Worm (Caenorhabditis elegans) whole organism, young adult: ENCODE data around the gene C33C12.1.
A peak's percentile ranks its signal among the peaks of the same experiment; 100 is the strongest.

Experiments
- B0019.2 ChIP-seq: fragments of 200-800 bp; sonication (Bioruptor generic); conservative IDR thresholded peaks from 2 replicates; pipeline ENCODE4 v1.3.6; 2022; ENCODE audit warnings: missing genetic modification reagents, missing genetic modification characterization, missing compliant biosample characterization
- B0035.1 ChIP-seq: sonication (generic microtip); optimal IDR thresholded peaks from 2 replicates; lab custom pipeline; 2016; ENCODE audit warnings: missing genetic modification characterization, mild to moderate bottlenecking, missing compliant biosample characterization, missing genotype, missing genetic modification reagents
- D2030.7 ChIP-seq: fragments of 200-800 bp; sonication (Bioruptor generic); IDR thresholded peaks from 2 replicates; pipeline ENCODE4 v1.3.6; 2022; ENCODE audit warnings: missing genetic modification reagents, missing genetic modification characterization, missing compliant biosample characterization
- F23B12.7 ChIP-seq: sonication (generic microtip); optimal IDR thresholded peaks from 2 replicates; lab custom pipeline; 2017; ENCODE audit warnings: missing genetic modification characterization, mild to moderate bottlenecking, missing compliant biosample characterization, antibody characterized with exemption, moderate library complexity; ENCODE audit not compliant: insufficient read depth
- F33H1.4 ChIP-seq: fragments of 200-800 bp; sonication (Bioruptor generic); IDR thresholded peaks from 2 replicates; pipeline ENCODE4 v1.3.6; 2022; ENCODE audit warnings: missing genetic modification reagents, missing genetic modification characterization, missing compliant biosample characterization
- Y53G8AR.9 ChIP-seq: fragments of 200-800 bp; sonication (Bioruptor generic); conservative IDR thresholded peaks from 2 replicates; pipeline ENCODE4 v1.3.6; 2022; ENCODE audit warnings: missing genetic modification reagents, missing genetic modification characterization, missing compliant biosample characterization
- Y56A3A.18 ChIP-seq: fragments of 200-800 bp; sonication (Bioruptor generic); IDR thresholded peaks from 2 replicates; pipeline ENCODE4 v1.3.6; 2022; ENCODE audit warnings: missing genetic modification reagents, missing genetic modification characterization, missing compliant biosample characterization
- akir-1 ChIP-seq: fragments of 200-800 bp; sonication (Bioruptor generic); optimal IDR thresholded peaks from 2 replicates; lab custom pipeline; 2018; ENCODE audit warnings: mild to moderate bottlenecking, missing genetic modification characterization, moderate library complexity, missing compliant biosample characterization
- atf-7 ChIP-seq: sonication (generic microtip); optimal IDR thresholded peaks from 2 replicates; lab custom pipeline; 2017; ENCODE audit warnings: mild to moderate bottlenecking, missing genetic modification characterization, missing compliant biosample characterization
- attf-5 ChIP-seq: fragments of 200-800 bp; sonication (Bioruptor generic); optimal IDR thresholded peaks from 2 replicates; lab custom pipeline; 2018; ENCODE audit warnings: mild to moderate bottlenecking, missing genetic modification characterization, missing compliant biosample characterization
- cebp-1 ChIP-seq, 2 experiments: fragments of 200-800 bp in 1 of 2; sonication (Bioruptor generic) in 1 of 2; sonication (generic microtip) in 1 of 2; IDR thresholded peaks in 1 of 2; optimal IDR thresholded peaks in 1 of 2; 2 replicates each; pipeline versions ENCODE4 v1.3.6 to Lab custom; 2017 to 2022; ENCODE audit warnings: missing compliant biosample characterization in 2 of 2, missing genetic modification characterization in 2 of 2, mild to moderate bottlenecking in 1 of 2, missing genetic modification reagents in 1 of 2, moderate library complexity in 1 of 2
- ceh-27 ChIP-seq: fragments of 200-800 bp; sonication (Bioruptor generic); optimal IDR thresholded peaks from 2 replicates; lab custom pipeline; 2018; ENCODE audit warnings: mild to moderate bottlenecking, missing genetic modification characterization, moderate library complexity, missing compliant biosample characterization
- ceh-58 ChIP-seq: fragments of 200-800 bp; sonication (Bioruptor generic); IDR thresholded peaks from 2 replicates; pipeline ENCODE4 v1.3.6; 2022; ENCODE audit warnings: missing genetic modification characterization, missing compliant biosample characterization
- die-1 ChIP-seq: sonication (generic microtip); optimal IDR thresholded peaks from 2 replicates; lab custom pipeline; 2016; ENCODE audit warnings: missing genotype, mild to moderate bottlenecking, missing genetic modification characterization, missing compliant biosample characterization
- dpl-1 ChIP-seq: fragments of 150-350 bp; optimal IDR thresholded peaks from 2 replicates; lab custom pipeline; 2014; ENCODE audit warnings: missing biosample characterization, missing genetic modification reagents, missing genetic modification characterization
- efl-1 ChIP-seq: fragments of 150-350 bp; optimal IDR thresholded peaks from 2 replicates; lab custom pipeline; 2014; ENCODE audit warnings: missing biosample characterization, missing genetic modification reagents, missing genetic modification characterization
- egl-44 ChIP-seq: fragments of 200-800 bp; sonication (Bioruptor generic); IDR thresholded peaks from 2 replicates; pipeline ENCODE4 v1.3.6; 2022; ENCODE audit warnings: missing genetic modification reagents, missing genetic modification characterization, missing compliant biosample characterization
- egrh-3 ChIP-seq: fragments of 200-800 bp; sonication (Bioruptor generic); IDR thresholded peaks from 2 replicates; pipeline ENCODE4 v1.3.6; 2022; ENCODE audit warnings: missing genetic modification reagents, missing genetic modification characterization, missing compliant biosample characterization
- ekl-4 ChIP-seq: fragments of 200-800 bp; sonication (Bioruptor generic); IDR thresholded peaks from 2 replicates; pipeline ENCODE4 v1.3.6; 2022; ENCODE audit warnings: missing genetic modification reagents, missing genetic modification characterization, missing compliant biosample characterization
- hmg-1.2 ChIP-seq: fragments of 200-800 bp; sonication (Bioruptor generic); IDR thresholded peaks from 2 replicates; pipeline ENCODE4 v1.3.6; 2022; ENCODE audit warnings: missing genetic modification reagents, missing genetic modification characterization, missing compliant biosample characterization
- let-526 ChIP-seq: fragments of 200-800 bp; sonication (Bioruptor generic); IDR thresholded peaks from 2 replicates; pipeline ENCODE4 v1.3.6; 2022; ENCODE audit warnings: missing genetic modification reagents, missing genetic modification characterization, missing compliant biosample characterization
- lin-26 ChIP-seq: fragments of 200-800 bp; sonication (Bioruptor generic); IDR thresholded peaks from 2 replicates; pipeline ENCODE4 v1.3.6; 2022; ENCODE audit warnings: missing genetic modification reagents, missing genetic modification characterization, missing compliant biosample characterization
- lin-35 ChIP-seq, 3 experiments: fragments of 150-350 bp in 2 of 3; sonication (generic microtip) in 1 of 3; optimal IDR thresholded peaks; 2 replicates each; lab custom pipeline; 2014 to 2018; ENCODE audit warnings: missing biosample characterization in 3 of 3, missing genetic modification characterization in 3 of 3, missing genetic modification reagents in 3 of 3
- lin-40 ChIP-seq: sonication (generic microtip); optimal IDR thresholded peaks from 2 replicates; lab custom pipeline; 2016; ENCODE audit warnings: missing genetic modification characterization, mild to moderate bottlenecking, missing compliant biosample characterization, missing genotype, missing genetic modification reagents
- madf-10 ChIP-seq: sonication (generic microtip); optimal IDR thresholded peaks from 2 replicates; lab custom pipeline; 2016; ENCODE audit warnings: mild to moderate bottlenecking, missing genetic modification characterization, missing compliant biosample characterization
- madf-8 ChIP-seq: fragments of 200-800 bp; sonication (Bioruptor generic); conservative IDR thresholded peaks from 2 replicates; pipeline ENCODE4 v1.3.6; 2022; ENCODE audit warnings: missing genetic modification reagents, missing genetic modification characterization, missing compliant biosample characterization
- mcd-1 ChIP-seq: fragments of 200-800 bp; sonication (Bioruptor generic); IDR thresholded peaks from 2 replicates; pipeline ENCODE4 v1.3.6; 2022; ENCODE audit warnings: missing genetic modification reagents, missing genetic modification characterization, missing compliant biosample characterization
- mel-28 ChIP-seq: sonication (generic microtip); optimal IDR thresholded peaks from 2 replicates; lab custom pipeline; 2016; ENCODE audit warnings: borderline replicate concordance, mild to moderate bottlenecking, missing genetic modification characterization, missing compliant biosample characterization
- nhr-120 ChIP-seq: fragments of 200-800 bp; sonication (Bioruptor generic); IDR thresholded peaks from 2 replicates; pipeline ENCODE4 v1.3.6; 2022; ENCODE audit warnings: missing genetic modification characterization, missing compliant biosample characterization
- nhr-179 ChIP-seq: sonication (generic microtip); optimal IDR thresholded peaks from 2 replicates; lab custom pipeline; 2016; ENCODE audit warnings: mild to moderate bottlenecking, missing genetic modification characterization, missing compliant biosample characterization
- nhr-80 ChIP-seq: sonication (generic microtip); optimal IDR thresholded peaks from 2 replicates; lab custom pipeline; 2016; ENCODE audit warnings: missing genetic modification characterization, missing compliant biosample characterization
- nhr-90 ChIP-seq: sonication (generic microtip); optimal IDR thresholded peaks from 2 replicates; lab custom pipeline; 2016; ENCODE audit warnings: missing genotype, mild to moderate bottlenecking, missing genetic modification characterization, missing compliant biosample characterization
- repo-1 ChIP-seq: sonication (generic microtip); optimal IDR thresholded peaks from 2 replicates; lab custom pipeline; 2017; ENCODE audit warnings: mild to moderate bottlenecking, missing genetic modification characterization, missing compliant biosample characterization
- rpc-1 ChIP-seq, 2 experiments: fragments of 150-350 bp in 1 of 2; sonication (generic microtip) in 1 of 2; optimal IDR thresholded peaks; 2 replicates each; lab custom pipeline; 2014 to 2018; ENCODE audit warnings: missing biosample characterization in 1 of 2, missing genetic modification characterization in 1 of 2, missing genetic modification reagents in 1 of 2, missing genotype in 1 of 2
- sea-2 ChIP-seq: fragments of 200-800 bp; sonication (Bioruptor generic); IDR thresholded peaks from 2 replicates; pipeline ENCODE4 v1.3.6; 2022; ENCODE audit warnings: missing genetic modification characterization, missing compliant biosample characterization
- snpc-1.1 ChIP-seq: sonication (generic microtip); optimal IDR thresholded peaks from 2 replicates; lab custom pipeline; 2017; ENCODE audit warnings: missing genetic modification characterization, mild to moderate bottlenecking, missing compliant biosample characterization, antibody characterized with exemption, moderate library complexity, missing genotype, missing genetic modification reagents; ENCODE audit not compliant: insufficient read depth
- snpc-4 ChIP-seq, 5 experiments: fragments of 150-350 bp in 1 of 5; sonication (generic microtip) in 4 of 5; optimal IDR thresholded peaks; 2 replicates each; lab custom pipeline; 2014 to 2018; ENCODE audit warnings: missing genetic modification characterization in 5 of 5, missing biosample characterization in 3 of 5, antibody characterized with exemption in 2 of 5, mild to moderate bottlenecking in 2 of 5, missing compliant biosample characterization in 2 of 5, missing genotype in 2 of 5, moderate library complexity in 2 of 5, missing genetic modification reagents in 1 of 5
- tbx-9 ChIP-seq: sonication (generic microtip); optimal IDR thresholded peaks from 2 replicates; lab custom pipeline; 2016; ENCODE audit warnings: borderline replicate concordance, missing genetic modification characterization, inconsistent platforms, missing compliant biosample characterization
- tlf-1 ChIP-seq: fragments of 200-800 bp; sonication (Bioruptor generic); optimal IDR thresholded peaks from 2 replicates; lab custom pipeline; 2018; ENCODE audit warnings: mild to moderate bottlenecking, missing genetic modification characterization, missing compliant biosample characterization
- unc-130 ChIP-seq: sonication (generic microtip); optimal IDR thresholded peaks from 2 replicates; lab custom pipeline; 2016; ENCODE audit warnings: missing genetic modification reagents, missing genetic modification characterization, missing compliant biosample characterization
- ztf-3 ChIP-seq: fragments of 200-800 bp; sonication (Bioruptor generic); optimal IDR thresholded peaks from 2 replicates; lab custom pipeline; 2018; ENCODE audit warnings: mild to moderate bottlenecking, missing genetic modification characterization, missing compliant biosample characterization

C33C12.1 gene

ce11 chrII:2192267-2192666 is 5.8 kb upstream of the C33C12.1 start:
- TF ChIP-seq atf-7 (no peak), B0035.1 (no peak), mel-28 (tag; lab: Kevin White, UChicago) (no peak), die-1 (tag; lab: Kevin White, UChicago) (no peak), Y53G8AR.9 (no peak), mcd-1 (no peak), ztf-3 (GFP tag; lab: Kevin White, UChicago) (no peak)

- TF ChIP-seq sea-2 (GFP tag; lab: Robert Waterston, UW) (no peak), nhr-90 (tag; lab: Kevin White, UChicago) (no peak), snpc-1.1 (no peak), ceh-27 (GFP tag; lab: Kevin White, UChicago) (peak; percentile 28), nhr-80 (tag; lab: Kevin White, UChicago) (no peak), B0019.2 (GFP tag; lab: Robert Waterston, UW) (no peak), hmg-1.2 (GFP tag; lab: Robert Waterston, UW) (peak; percentile 18; the same call in 1 of the 2 replicates), nhr-120 (no peak), cebp-1 (GFP tag; IDR thresholded peaks at IDR 0.05; lab: Robert Waterston, UW) (no peak), cebp-1 (tag; optimal IDR thresholded peaks at IDR 0.05; lab: Kevin White, UChicago) (peak; percentile 17)
Measured at ce11 chrII:2195541-2195940, 2.5 kb upstream of the C33C12.1 start.

ce11 chrII:2196742-2197141 is 1.3 kb upstream of the C33C12.1 start:
- no peak for TF ChIP-seq Y56A3A.18 (GFP tag; lab: Robert Waterston, UW)
- TF ChIP-seq nhr-179 (tag; lab: Kevin White, UChicago), result no peak
- TF ChIP-seq efl-1 (GFP tag; lab: Kevin White, UChicago), result no peak
- no peak for TF ChIP-seq madf-10

- TF ChIP-seq madf-8 (GFP tag; lab: Robert Waterston, UW), result no peak
- no peak for TF ChIP-seq rpc-1 (optimal IDR thresholded peaks at IDR 0.05; lab: Kevin White, UChicago)
- TF ChIP-seq rpc-1 (tag; optimal IDR thresholded peaks at IDR 0.05; lab: Kevin White, UChicago), result no peak
- TF ChIP-seq B0035.1, result no peak
- no peak for TF ChIP-seq dpl-1 (GFP tag; lab: Kevin White, UChicago)
- no peak for TF ChIP-seq ztf-3 (GFP tag; lab: Kevin White, UChicago)
- no peak for TF ChIP-seq nhr-80 (tag; lab: Kevin White, UChicago)
- no peak for TF ChIP-seq akir-1 (GFP tag; lab: Kevin White, UChicago)
- TF ChIP-seq ceh-58, result no peak
- TF ChIP-seq attf-5 (GFP tag; lab: Kevin White, UChicago), result no peak
- TF ChIP-seq snpc-4 (GFP tag; optimal IDR thresholded peaks at IDR 0.05; lab: Kevin White, UChicago), result no peak
- TF ChIP-seq snpc-4 (tag; optimal IDR thresholded peaks at IDR 0.05; lab: Kevin White, UChicago), result no peak
- no peak for TF ChIP-seq unc-130 (GFP tag; lab: Kevin White, UChicago)
Measured at ce11 chrII:2202147-2202546, 4.1 kb downstream of the C33C12.1 start.

ce11 chrII:2204077-2204476 is 6.0 kb downstream of the C33C12.1 start, which contains the start of gene Y59C2A.2:
Gene Y59C2A.2 (minus strand): TSS chrII:2204137.
- TF ChIP-seq ekl-4 (GFP tag; lab: Robert Waterston, UW) (no peak), hmg-1.2 (GFP tag; lab: Robert Waterston, UW) (no peak), F23B12.7 (peak; percentile 45), lin-35 (GFP tag; optimal IDR thresholded peaks at IDR 0.05; lab: Kevin White, UChicago) (peak in 1 of 3 experiments; percentile 70), efl-1 (GFP tag; lab: Kevin White, UChicago) (peak; percentile 68), lin-40 (tag; lab: Kevin White, UChicago) (no peak), tlf-1 (GFP tag; lab: Kevin White, UChicago) (no peak), lin-26 (GFP tag; lab: Robert Waterston, UW) (no peak), let-526 (GFP tag; lab: Robert Waterston, UW) (no peak), egrh-3 (GFP tag; lab: Robert Waterston, UW) (no peak), unc-130 (GFP tag; lab: Kevin White, UChicago) (no peak), egl-44 (GFP tag; lab: Robert Waterston, UW) (no peak), tbx-9 (tag; lab: Kevin White, UChicago) (no peak), dpl-1 (GFP tag; lab: Kevin White, UChicago) (peak; percentile 43), F33H1.4 (GFP tag; lab: Robert Waterston, UW) (no peak), D2030.7 (peak; percentile 16; the same call in 1 of the 2 replicates), repo-1 (tag; lab: Kevin White, UChicago) (no peak)
